Worm (Caenorhabditis elegans): Measurements from ENCODE around the gene F10E9.5.
A peak's percentile ranks its signal among the peaks of the same experiment; 100 is the strongest.

F10E9.5 gene

ce11 chrIII:8325574-8326513, 18.5 kb downstream of the F10E9.5 start, which contains the start of gene ZC262.13:
Gene ZC262.13 (plus strand): TSS chrIII:8326214.
- TF ChIP-seq zip-11 (GFP tag; IDR thresholded peaks at IDR 0.05) (no peak), aly-2 (tag; optimal IDR thresholded peaks at IDR 0.05) (no peak), nhr-48 (tag; optimal IDR thresholded peaks at IDR 0.05) (peak; percentile 2), spr-3 (GFP tag; optimal IDR thresholded peaks at IDR 0.05) (no peak), daf-16 (GFP tag; optimal IDR thresholded peaks at IDR 0.05) (no peak), daf-16 (tag; optimal IDR thresholded peaks at IDR 0.05) (peak; percentile 49), nhr-11 (tag; optimal IDR thresholded peaks at IDR 0.05) (no peak), sdz-12 (GFP tag; optimal IDR thresholded peaks at IDR 0.05) (no peak), lim-7 (GFP tag; IDR thresholded peaks at IDR 0.05) (no peak), nhr-10 (tag; optimal IDR thresholded peaks at IDR 0.05) (no peak), jun-1 (tag; optimal IDR thresholded peaks at IDR 0.05) (peak; percentile 2), aha-1 (tag) (peak; percentile 13), php-3 (GFP tag; IDR thresholded peaks at IDR 0.05) (peak; percentile 12; the same call in 1 of the 2 replicates), rbr-2 (tag; optimal IDR thresholded peaks at IDR 0.05) (no peak), snpc-1.2 (GFP tag; IDR thresholded peaks at IDR 0.05) (no peak), ztf-11 (tag; optimal IDR thresholded peaks at IDR 0.05) (no peak), saeg-2 (GFP tag; IDR thresholded peaks at IDR 0.05) (no peak), F26F4.8 (GFP tag; conservative IDR thresholded peaks at IDR 0.05) (no peak), ceh-82 (tag; optimal IDR thresholded peaks at IDR 0.05) (no peak), lin-15B (tag; optimal IDR thresholded peaks at IDR 0.05) (no peak), T26A8.4 (GFP tag; IDR thresholded peaks at IDR 0.05) (peak; percentile 25; the same call in 1 of the 2 replicates), nhr-41 (GFP tag; IDR thresholded peaks at IDR 0.05) (no peak), lin-13 (GFP tag; optimal IDR thresholded peaks at IDR 0.05) (no peak), nhr-111 (GFP tag; optimal IDR thresholded peaks at IDR 0.05) (no peak), egl-43 (GFP tag; IDR thresholded peaks at IDR 0.05) (no peak), F10B5.3 (tag; optimal IDR thresholded peaks at IDR 0.05) (no peak), F44E2.7 (GFP tag; IDR thresholded peaks at IDR 0.05) (no peak), F37D6.2 (tag; optimal IDR thresholded peaks at IDR 0.05) (no peak), mdl-1 (tag; optimal IDR thresholded peaks at IDR 0.05) (no peak), dve-1 (tag; optimal IDR thresholded peaks at IDR 0.05; ENCODE audit: insufficient read depth) (peak; percentile 82), fkh-10 (GFP tag; optimal IDR thresholded peaks at IDR 0.05) (no peak), skn-1 (tag; optimal IDR thresholded peaks at IDR 0.05) (no peak), attf-4 (tag; optimal IDR thresholded peaks at IDR 0.05) (no peak), mes-2 (tag; optimal IDR thresholded peaks at IDR 0.05; ENCODE audit: poor library complexity, severe bottlenecking) (peak; percentile 11), hlh-11 (tag; optimal IDR thresholded peaks at IDR 0.05) (peak; percentile 55), dmd-9 (GFP tag; IDR thresholded peaks at IDR 0.05) (no peak), lin-1 (GFP tag; IDR thresholded peaks at IDR 0.05) (no peak), lsy-2 (tag; optimal IDR thresholded peaks at IDR 0.05) (peak in 1 of 2 experiments; percentile 51), ceh-32 (tag; optimal IDR thresholded peaks at IDR 0.05; ENCODE audit: poor library complexity) (no peak), dmd-8 (GFP tag; IDR thresholded peaks at IDR 0.05) (no peak), zfp-3 (GFP tag; conservative IDR thresholded peaks at IDR 0.05) (0 out of 2 replicates have a peak, but pooled peaks have one; percentile 58), nhr-6 (tag; optimal IDR thresholded peaks at IDR 0.05) (no peak), pha-4 (GFP tag; IDR thresholded peaks at IDR 0.05) (peak; percentile 12; the same call in 1 of the 2 replicates), pha-4 (tag; optimal IDR thresholded peaks at IDR 0.05) (no peak), cey-2 (tag; optimal IDR thresholded peaks at IDR 0.05; ENCODE audit: borderline replicate concordance, insufficient read depth) (no peak), dmd-6 (GFP tag; IDR thresholded peaks at IDR 0.05) (peak; percentile 74), nhr-28 (tag; optimal IDR thresholded peaks at IDR 0.05) (peak; percentile 17), daf-12 (tag; optimal IDR thresholded peaks at IDR 0.05) (no peak), hlh-30 (tag; optimal IDR thresholded peaks at IDR 0.05; ENCODE audit: insufficient read depth) (peak; percentile 37)
